Worm (Caenorhabditis elegans) whole organism, late embryonic: Measurements from ENCODE around the gene C06E7.4.

Experiments used
- ahr-1 ChIP-seq: sonication (generic microtip); optimal IDR thresholded peaks from 2 replicates; lab custom pipeline; 2016; ENCODE audit warnings: missing genetic modification characterization, missing compliant biosample characterization
- ama-1 ChIP-seq: fragments of 150-350 bp; optimal IDR thresholded peaks from 2 replicates; lab custom pipeline; 2014
- ceh-2 ChIP-seq: sonication (generic microtip); optimal IDR thresholded peaks from 2 replicates; lab custom pipeline; 2016; ENCODE audit warnings: missing genotype, missing genetic modification characterization, missing compliant biosample characterization
- fkh-6 ChIP-seq: sonication (generic microtip); optimal IDR thresholded peaks from 2 replicates; lab custom pipeline; 2016; ENCODE audit warnings: missing genetic modification characterization, missing compliant biosample characterization
- hlh-30 ChIP-seq: sonication (generic microtip); optimal IDR thresholded peaks from 2 replicates; lab custom pipeline; 2017; ENCODE audit warnings: antibody characterized with exemption, missing genetic modification characterization, missing compliant biosample characterization; ENCODE audit not compliant: insufficient read depth
- nhr-11 ChIP-seq: fragments of 150-350 bp; optimal IDR thresholded peaks from 2 replicates; lab custom pipeline; 2014; ENCODE audit warnings: missing biosample characterization, missing genetic modification characterization
- pat-9 ChIP-seq: fragments of 200-800 bp; sonication (Bioruptor generic); optimal IDR thresholded peaks from 2 replicates; lab custom pipeline; 2018; ENCODE audit warnings: mild to moderate bottlenecking, missing genetic modification characterization, moderate library complexity, missing compliant biosample characterization
- pax-1 ChIP-seq: fragments of 150-350 bp; optimal IDR thresholded peaks from 2 replicates; lab custom pipeline; 2014; ENCODE audit warnings: missing biosample characterization, missing genetic modification characterization
- sdc-2 ChIP-seq: sonication (generic microtip); optimal IDR thresholded peaks from 2 replicates; lab custom pipeline; 2016; ENCODE audit warnings: missing genotype, missing genetic modification characterization, missing compliant biosample characterization
- tbx-7 ChIP-seq: sonication (generic microtip); optimal IDR thresholded peaks from 2 replicates; lab custom pipeline; 2016; ENCODE audit warnings: missing genotype, missing genetic modification characterization, missing compliant biosample characterization
- unc-42 ChIP-seq: sonication (generic microtip); optimal IDR thresholded peaks from 2 replicates; lab custom pipeline; 2016; ENCODE audit warnings: missing genotype, missing genetic modification characterization, missing compliant biosample characterization
- unc-86 ChIP-seq: sonication (generic microtip); optimal IDR thresholded peaks from 2 replicates; lab custom pipeline; 2016; ENCODE audit warnings: missing genetic modification characterization, missing compliant biosample characterization

DNA sequence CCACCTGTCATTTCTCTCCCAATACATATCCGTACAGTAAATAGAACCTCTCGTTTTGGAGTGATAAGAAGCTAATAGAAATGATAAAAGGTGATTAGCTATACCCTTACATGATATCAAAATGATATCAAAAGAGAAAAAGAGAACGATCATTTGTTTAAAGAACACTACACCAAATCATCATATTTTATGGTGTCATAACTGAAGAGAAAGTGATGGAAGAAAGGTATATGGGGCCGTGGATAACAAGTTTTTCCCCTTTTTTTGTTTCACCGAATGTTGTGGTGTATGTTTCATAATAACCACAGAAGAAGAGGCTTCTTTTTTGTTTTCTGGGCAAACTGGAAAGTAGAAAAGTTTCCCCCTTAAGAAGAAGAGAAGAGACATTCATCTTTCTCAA lies 1.6 kb downstream of the C06E7.4 start:
- no peak for TF ChIP-seq ama-1 (lab: Kevin White, UChicago)
- no peak for TF ChIP-seq hlh-30 (tag; lab: Kevin White, UChicago)
- TF ChIP-seq nhr-11, result no peak
- no peak for TF ChIP-seq sdc-2
- no peak for TF ChIP-seq fkh-6 (tag; lab: Kevin White, UChicago)
- TF ChIP-seq ceh-2, result no peak
- no peak for TF ChIP-seq pat-9 (tag; lab: Kevin White, UChicago)
- no peak for TF ChIP-seq ahr-1 (tag; lab: Kevin White, UChicago)
- no peak for TF ChIP-seq unc-42
- no peak for TF ChIP-seq unc-86 (tag; lab: Kevin White, UChicago)
- no peak for TF ChIP-seq tbx-7 (tag; lab: Kevin White, UChicago)
- no peak for TF ChIP-seq pax-1 (tag; lab: Kevin White, UChicago)
